Worm (Caenorhabditis elegans) whole organism, L4 larva: ENCODE measurements around the gene C09F12.2.

Source experiments
- F26F4.8 ChIP-seq: fragments of 200-800 bp; sonication (Bioruptor generic); conservative IDR thresholded peaks from 2 replicates; pipeline ENCODE4 v1.3.6; 2022; ENCODE audit warnings: missing genetic modification characterization, missing compliant biosample characterization
- T26A8.4 ChIP-seq: fragments of 200-800 bp; sonication (Bioruptor generic); IDR thresholded peaks from 2 replicates; pipeline ENCODE4 v1.3.6; 2022; ENCODE audit warnings: missing genetic modification characterization, missing compliant biosample characterization
- Y5F2A.4 ChIP-seq: fragments of 200-800 bp; sonication (Bioruptor generic); optimal IDR thresholded peaks from 2 replicates; lab custom pipeline; 2018; ENCODE audit warnings: mild to moderate bottlenecking, missing genetic modification characterization, missing compliant biosample characterization
- aha-1 ChIP-seq: fragments of 150-350 bp; peaks from one replicate; lab custom pipeline; 2014; ENCODE audit warnings: missing biosample characterization, missing genetic modification characterization
- arid-1 ChIP-seq: fragments of 200-800 bp; sonication (Bioruptor generic); conservative IDR thresholded peaks from 2 replicates; pipeline ENCODE4 v1.3.6; 2022; ENCODE audit warnings: missing genetic modification reagents, missing genetic modification characterization, missing compliant biosample characterization
- attf-4 ChIP-seq: sonication (generic microtip); optimal IDR thresholded peaks from 3 replicates; lab custom pipeline; 2017; ENCODE audit warnings: missing biosample characterization, missing genetic modification characterization
- ceh-20 ChIP-seq: fragments of 200-800 bp; sonication (Bioruptor generic); IDR thresholded peaks from 2 replicates; pipeline ENCODE4 v1.3.6; 2022; ENCODE audit warnings: missing genetic modification reagents, missing genetic modification characterization, missing compliant biosample characterization
- ceh-32 ChIP-seq: sonication (generic microtip); optimal IDR thresholded peaks from 2 replicates; lab custom pipeline; 2016; ENCODE audit warnings: mild to moderate bottlenecking, missing genetic modification characterization, missing compliant biosample characterization; ENCODE audit not compliant: poor library complexity
- ceh-44 ChIP-seq: fragments of 200-800 bp; sonication (Bioruptor generic); IDR thresholded peaks from 2 replicates; pipeline ENCODE4 v1.3.6; 2022; ENCODE audit warnings: missing genetic modification reagents, missing genetic modification characterization, missing compliant biosample characterization
- ces-1 ChIP-seq: fragments of 150-350 bp; sonication (generic microtip); optimal IDR thresholded peaks from 4 replicates; lab custom pipeline; 2014; ENCODE audit warnings: missing biosample characterization, missing genetic modification reagents, missing genetic modification characterization
- cey-2 ChIP-seq: sonication (generic microtip); optimal IDR thresholded peaks from 3 replicates; lab custom pipeline; 2017; ENCODE audit warnings: missing genetic modification characterization, mild to moderate bottlenecking, missing compliant biosample characterization, antibody characterized with exemption, borderline replicate concordance; ENCODE audit not compliant: insufficient read depth
- dmd-6 ChIP-seq: fragments of 200-800 bp; sonication (Bioruptor generic); IDR thresholded peaks from 2 replicates; pipeline ENCODE4 v1.3.6; 2022; ENCODE audit warnings: missing genetic modification reagents, missing genetic modification characterization, missing compliant biosample characterization
- dve-1 ChIP-seq: sonication (generic microtip); optimal IDR thresholded peaks from 2 replicates; lab custom pipeline; 2017; ENCODE audit warnings: antibody characterized with exemption, mild to moderate bottlenecking, missing genetic modification characterization, missing compliant biosample characterization; ENCODE audit not compliant: insufficient read depth
- fos-1 ChIP-seq: fragments of 150-350 bp; optimal IDR thresholded peaks from 2 replicates; lab custom pipeline; 2014; ENCODE audit warnings: missing biosample characterization, missing genetic modification characterization
- hif-1 ChIP-seq, 2 experiments: sonication (generic microtip); optimal IDR thresholded peaks; 2 replicates each; lab custom pipeline; 2016 to 2017; ENCODE audit warnings: missing compliant biosample characterization in 2 of 2, missing genetic modification characterization in 2 of 2, missing genetic modification reagents in 2 of 2, missing genotype in 2 of 2, mild to moderate bottlenecking in 1 of 2
- hlh-11 ChIP-seq: fragments of 200-800 bp; sonication (Bioruptor generic); optimal IDR thresholded peaks from 2 replicates; lab custom pipeline; 2018; ENCODE audit warnings: mild to moderate bottlenecking, missing genetic modification characterization, missing compliant biosample characterization
- jun-1 ChIP-seq: fragments of 150-350 bp; optimal IDR thresholded peaks from 2 replicates; lab custom pipeline; 2014; ENCODE audit warnings: missing biosample characterization, missing genetic modification reagents, missing genetic modification characterization
- lim-7 ChIP-seq: fragments of 200-800 bp; sonication (Bioruptor generic); IDR thresholded peaks from 2 replicates; pipeline ENCODE4 v1.3.6; 2022; ENCODE audit warnings: missing genetic modification characterization, missing compliant biosample characterization
- lin-13 ChIP-seq: fragments of 150-350 bp; optimal IDR thresholded peaks from 2 replicates; lab custom pipeline; 2014; ENCODE audit warnings: missing biosample characterization, missing genetic modification reagents, missing genetic modification characterization
- lin-29 ChIP-seq: fragments of 200-800 bp; sonication (Bioruptor generic); IDR thresholded peaks from 2 replicates; pipeline ENCODE4 v1.3.6; 2022; ENCODE audit warnings: missing genetic modification reagents, missing genetic modification characterization, missing compliant biosample characterization
- lir-3 ChIP-seq: sonication (generic microtip); optimal IDR thresholded peaks from 2 replicates; lab custom pipeline; 2016; ENCODE audit warnings: mild to moderate bottlenecking, missing genetic modification characterization, missing compliant biosample characterization
- lsy-2 ChIP-seq, 2 experiments: fragments of 150-350 bp in 1 of 2; sonication (generic microtip) in 1 of 2; optimal IDR thresholded peaks; 2 replicates each; lab custom pipeline; 2014 to 2017; ENCODE audit warnings: missing biosample characterization in 2 of 2, missing genetic modification characterization in 2 of 2
- madf-9 ChIP-seq: fragments of 200-800 bp; sonication (Bioruptor generic); conservative IDR thresholded peaks from 2 replicates; pipeline ENCODE4 v1.3.6; 2022; ENCODE audit warnings: missing genetic modification reagents, missing genetic modification characterization, missing compliant biosample characterization
- nhr-102 ChIP-seq: sonication (generic microtip); optimal IDR thresholded peaks from 2 replicates; lab custom pipeline; 2016; ENCODE audit warnings: mild to moderate bottlenecking, missing genetic modification characterization, moderate library complexity, missing compliant biosample characterization
- nhr-42 ChIP-seq: fragments of 200-800 bp; sonication (Bioruptor generic); IDR thresholded peaks from 2 replicates; pipeline ENCODE4 v1.3.6; 2022; ENCODE audit warnings: missing genetic modification characterization, missing compliant biosample characterization
- nhr-48 ChIP-seq: sonication (generic microtip); optimal IDR thresholded peaks from 2 replicates; lab custom pipeline; 2016; ENCODE audit warnings: mild to moderate bottlenecking, missing genetic modification characterization, missing compliant biosample characterization
- nhr-6 ChIP-seq: fragments of 150-350 bp; optimal IDR thresholded peaks from 2 replicates; lab custom pipeline; 2014; ENCODE audit warnings: missing biosample characterization, missing genetic modification characterization
- nhr-77 ChIP-seq: fragments of 150-350 bp; optimal IDR thresholded peaks from 2 replicates; lab custom pipeline; 2014; ENCODE audit warnings: missing biosample characterization, missing genetic modification characterization
- pqm-1 ChIP-seq: sonication (generic microtip); optimal IDR thresholded peaks from 2 replicates; lab custom pipeline; 2017; ENCODE audit warnings: missing biosample characterization, missing genetic modification characterization
- set-16 ChIP-seq: fragments of 200-800 bp; sonication (Bioruptor generic); IDR thresholded peaks from 2 replicates; pipeline ENCODE4 v1.3.6; 2022; ENCODE audit warnings: missing genetic modification reagents, missing genetic modification characterization, missing compliant biosample characterization
- skn-1 ChIP-seq: fragments of 150-350 bp; optimal IDR thresholded peaks from 2 replicates; lab custom pipeline; 2014; ENCODE audit warnings: missing biosample characterization, missing genetic modification characterization
- snpc-4 ChIP-seq: fragments of 150-350 bp; optimal IDR thresholded peaks from 2 replicates; lab custom pipeline; 2014; ENCODE audit warnings: missing biosample characterization, missing genetic modification characterization
- spr-1 ChIP-seq: sonication (generic microtip); optimal IDR thresholded peaks from 2 replicates; lab custom pipeline; 2016; ENCODE audit warnings: mild to moderate bottlenecking, missing genetic modification characterization, missing compliant biosample characterization
- tag-97 ChIP-seq: fragments of 200-800 bp; sonication (Bioruptor generic); IDR thresholded peaks from 2 replicates; pipeline ENCODE4 v1.3.6; 2022; ENCODE audit warnings: missing genetic modification characterization, missing compliant biosample characterization
- unc-62 ChIP-seq, 3 experiments: fragments of 150-350 bp in 1 of 3; sonication (generic microtip); optimal IDR thresholded peaks in 2 of 3; peaks in 1 of 3; 1 replicate in 1 of 3; 2 replicates in 2 of 3; lab custom pipeline; 2014 to 2017; ENCODE audit warnings: missing biosample characterization in 3 of 3, missing genetic modification characterization in 3 of 3, missing genetic modification reagents in 3 of 3, missing genotype in 1 of 3
- zag-1 ChIP-seq: fragments of 150-350 bp; optimal IDR thresholded peaks from 2 replicates; lab custom pipeline; 2014; ENCODE audit warnings: missing biosample characterization, missing genetic modification characterization
- zfp-3 ChIP-seq: fragments of 200-800 bp; sonication (Bioruptor generic); conservative IDR thresholded peaks from 2 replicates; pipeline ENCODE4 v1.3.6; 2022; ENCODE audit warnings: missing genetic modification reagents, missing genetic modification characterization, missing compliant biosample characterization
- ztf-11 ChIP-seq: fragments of 150-350 bp; optimal IDR thresholded peaks from 2 replicates; lab custom pipeline; 2014; ENCODE audit warnings: missing biosample characterization, missing genetic modification characterization

C09F12.2 gene

ce11 chrX:11095480-11095879 is 41.8 kb downstream of the C09F12.2 start (continued):
- TF ChIP-seq lin-29 (GFP tag; lab: Robert Waterston, UW) (peak; percentile 78; the same call in 1 of the 2 replicates), lim-7 (GFP tag; lab: Robert Waterston, UW) (peak; percentile 87), zag-1 (tag; lab: Kevin White, UChicago) (no peak), ztf-11 (no peak), Y5F2A.4 (GFP tag; lab: Kevin White, UChicago) (peak; percentile 64), lir-3 (tag; lab: Kevin White, UChicago) (peak; percentile 84), ces-1 (GFP tag; lab: Kevin White, UChicago) (peak; percentile 41), nhr-77 (tag; lab: Kevin White, UChicago) (peak; percentile 27), skn-1 (tag; lab: Kevin White, UChicago) (no peak), fos-1 (tag; lab: Kevin White, UChicago) (no peak), madf-9 (peak; percentile 88), ceh-20 (GFP tag; lab: Robert Waterston, UW) (peak; percentile 89), aha-1 (tag; lab: Kevin White, UChicago) (peak; percentile 99), nhr-6 (tag; lab: Kevin White, UChicago) (peak; percentile 41), ceh-44 (GFP tag; lab: Robert Waterston, UW) (peak; percentile 75; the same call in 1 of the 2 replicates), ceh-32 (tag; lab: Kevin White, UChicago) (peak; percentile 54), jun-1 (tag; lab: Kevin White, UChicago) (peak; percentile 72), spr-1 (tag; lab: Kevin White, UChicago) (peak; percentile 88), nhr-102 (tag; lab: Kevin White, UChicago) (peak; percentile 92), nhr-42 (GFP tag; lab: Robert Waterston, UW) (peak; percentile 89), lin-13 (GFP tag; lab: Kevin White, UChicago) (peak; percentile 67)

- TF ChIP-seq lim-7 (GFP tag; lab: Robert Waterston, UW), result no peak
- TF ChIP-seq hif-1 (tag; optimal IDR thresholded peaks at IDR 0.05; lab: Kevin White, UChicago), result no peak
- TF ChIP-seq lir-3 (tag; lab: Kevin White, UChicago), result no peak
- no peak for TF ChIP-seq skn-1 (tag; lab: Kevin White, UChicago)
- peak; percentile 92 for TF ChIP-seq aha-1 (tag; lab: Kevin White, UChicago)
Measured at ce11 chrX:11097343-11097742, 43.6 kb downstream of the C09F12.2 start.

ce11 chrX:11098086-11098485 is 44.4 kb downstream of the C09F12.2 start, which contains the start of gene W02H3.3:
Gene W02H3.3 (minus strand): TSS chrX:11098186.
- TF ChIP-seq hlh-11 (tag; lab: Kevin White, UChicago) (no peak), zfp-3 (GFP tag; lab: Robert Waterston, UW) (no peak), attf-4 (tag; lab: Kevin White, UChicago) (no peak), hif-1 (tag; optimal IDR thresholded peaks at IDR 0.05; lab: Kevin White, UChicago) (no peak), nhr-48 (tag; lab: Kevin White, UChicago) (no peak), unc-62 (GFP tag; optimal IDR thresholded peaks at IDR 0.05 in 1 of 2; lab: Kevin White, UChicago) (no peak), unc-62 (tag; optimal IDR thresholded peaks at IDR 0.05; lab: Kevin White, UChicago) (no peak)

- TF ChIP-seq dmd-6 (GFP tag; lab: Robert Waterston, UW) (peak; percentile 24; the same call in 1 of the 2 replicates), set-16 (GFP tag; lab: Robert Waterston, UW) (no peak), jun-1 (tag; lab: Kevin White, UChicago) (no peak), pqm-1 (tag; lab: Kevin White, UChicago) (peak; percentile 4), F26F4.8 (GFP tag; lab: Robert Waterston, UW) (no peak), tag-97 (GFP tag; lab: Robert Waterston, UW) (peak; percentile 70; the same call in 1 of the 2 replicates), T26A8.4 (GFP tag; lab: Robert Waterston, UW) (no peak), snpc-4 (tag; lab: Kevin White, UChicago) (no peak), cey-2 (no peak), dve-1 (no peak), arid-1 (GFP tag; lab: Robert Waterston, UW) (no peak), lsy-2 (tag; optimal IDR thresholded peaks at IDR 0.05; lab: Kevin White, UChicago) (no peak)
Measured at ce11 chrX:11103173-11103572, 49.5 kb downstream of the C09F12.2 start.
